Worm (Caenorhabditis elegans) whole organism, L3 larva: Measurements from ENCODE around the gene E02C12.9.
A peak's percentile ranks its signal among the peaks of the same experiment; 100 is the strongest.

Source experiments
- R02D3.7 ChIP-seq: fragments of 150-350 bp; optimal IDR thresholded peaks from 2 replicates; lab custom pipeline; 2014; ENCODE audit warnings: missing biosample characterization, missing genetic modification characterization
- ZK546.5 ChIP-seq: sonication (generic microtip); optimal IDR thresholded peaks from 2 replicates; lab custom pipeline; 2017; ENCODE audit warnings: missing biosample characterization, missing genetic modification characterization
- aly-2 ChIP-seq: fragments of 150-350 bp; optimal IDR thresholded peaks from 2 replicates; lab custom pipeline; 2014; ENCODE audit warnings: missing biosample characterization, missing genetic modification characterization
- ama-1 ChIP-seq: fragments of 150-350 bp; optimal IDR thresholded peaks from 2 replicates; lab custom pipeline; 2018
- ceh-16 ChIP-seq: sonication (generic microtip); optimal IDR thresholded peaks from 2 replicates; lab custom pipeline; 2017; ENCODE audit warnings: missing biosample characterization, missing genetic modification characterization
- ceh-28 ChIP-seq: fragments of 150-350 bp; optimal IDR thresholded peaks from 2 replicates; lab custom pipeline; 2014; ENCODE audit warnings: missing biosample characterization, missing genetic modification reagents, missing genetic modification characterization
- ceh-82 ChIP-seq: fragments of 150-350 bp; optimal IDR thresholded peaks from 2 replicates; lab custom pipeline; 2014; ENCODE audit warnings: missing biosample characterization, missing genetic modification characterization
- ceh-9 ChIP-seq: sonication (generic microtip); optimal IDR thresholded peaks from 2 replicates; lab custom pipeline; 2018; ENCODE audit warnings: missing biosample characterization, missing genetic modification characterization
- daf-12 ChIP-seq: fragments of 150-350 bp; optimal IDR thresholded peaks from 2 replicates; lab custom pipeline; 2014; ENCODE audit warnings: missing biosample characterization, missing genetic modification reagents, missing genetic modification characterization
- egl-27 ChIP-seq: sonication (generic microtip); optimal IDR thresholded peaks from 4 replicates; lab custom pipeline; 2017; ENCODE audit warnings: missing biosample characterization, missing genetic modification reagents, missing genetic modification characterization
- egl-5 ChIP-seq: fragments of 150-350 bp; optimal IDR thresholded peaks from 2 replicates; lab custom pipeline; 2017; ENCODE audit warnings: missing biosample characterization, missing genetic modification reagents, missing genetic modification characterization, inconsistent platforms
- elt-1 ChIP-seq: fragments of 150-350 bp; optimal IDR thresholded peaks from 2 replicates; lab custom pipeline; 2014; ENCODE audit warnings: missing biosample characterization, missing genetic modification characterization
- elt-2 ChIP-seq: sonication (generic microtip); optimal IDR thresholded peaks from 2 replicates; lab custom pipeline; 2016; ENCODE audit warnings: missing genetic modification reagents, mild to moderate bottlenecking, missing genetic modification characterization, missing compliant biosample characterization
- elt-3 ChIP-seq, 3 experiments: fragments of 150-350 bp in 1 of 3; sonication (generic microtip) in 2 of 3; optimal IDR thresholded peaks; 2 replicates in 2 of 3; 4 replicates in 1 of 3; lab custom pipeline; 2014 to 2017; ENCODE audit warnings: missing biosample characterization in 3 of 3, missing genetic modification characterization in 3 of 3
- eor-1 ChIP-seq, 2 experiments: fragments of 150-350 bp; optimal IDR thresholded peaks; 2 replicates each; lab custom pipeline; 2014 to 2018; ENCODE audit warnings: missing biosample characterization in 2 of 2, missing genetic modification characterization in 2 of 2
- fkh-10 ChIP-seq: sonication (generic microtip); optimal IDR thresholded peaks from 2 replicates; lab custom pipeline; 2017; ENCODE audit warnings: missing biosample characterization, missing genetic modification reagents, missing genetic modification characterization
- fkh-2 ChIP-seq: fragments of 150-350 bp; optimal IDR thresholded peaks from 2 replicates; lab custom pipeline; 2014; ENCODE audit warnings: missing biosample characterization, missing genetic modification reagents, missing genetic modification characterization
- fos-1 ChIP-seq: fragments of 150-350 bp; optimal IDR thresholded peaks from 2 replicates; lab custom pipeline; 2014; ENCODE audit warnings: missing biosample characterization, missing genetic modification characterization
- hmg-11 ChIP-seq: sonication (generic microtip); optimal IDR thresholded peaks from 2 replicates; lab custom pipeline; 2016; ENCODE audit warnings: missing genetic modification characterization, missing compliant biosample characterization
- jun-1 ChIP-seq: fragments of 150-350 bp; optimal IDR thresholded peaks from 2 replicates; lab custom pipeline; 2014; ENCODE audit warnings: missing biosample characterization, missing genetic modification reagents, missing genetic modification characterization
- lin-15B ChIP-seq: fragments of 150-350 bp; optimal IDR thresholded peaks from 2 replicates; lab custom pipeline; 2014; ENCODE audit warnings: missing biosample characterization, missing genetic modification characterization
- lin-39 ChIP-seq: fragments of 150-350 bp; optimal IDR thresholded peaks from 2 replicates; lab custom pipeline; 2018; ENCODE audit warnings: missing biosample characterization, missing genetic modification reagents, missing genetic modification characterization
- lsy-12 ChIP-seq: sonication (generic microtip); optimal IDR thresholded peaks from 2 replicates; lab custom pipeline; 2016; ENCODE audit warnings: mild to moderate bottlenecking, missing genetic modification characterization, missing compliant biosample characterization
- mdl-1 ChIP-seq: fragments of 150-350 bp; optimal IDR thresholded peaks from 2 replicates; lab custom pipeline; 2014; ENCODE audit warnings: missing biosample characterization, missing genetic modification characterization
- mml-1 ChIP-seq: fragments of 150-350 bp; sonication (generic microtip); optimal IDR thresholded peaks from 3 replicates; lab custom pipeline; 2014; ENCODE audit warnings: missing biosample characterization, missing genetic modification characterization
- nfya-1 ChIP-seq: sonication (generic microtip); optimal IDR thresholded peaks from 2 replicates; lab custom pipeline; 2017; ENCODE audit warnings: missing genetic modification characterization, mild to moderate bottlenecking, missing compliant biosample characterization, antibody characterized with exemption, moderate library complexity; ENCODE audit not compliant: insufficient read depth
- nhr-11 ChIP-seq: fragments of 150-350 bp; optimal IDR thresholded peaks from 2 replicates; lab custom pipeline; 2014; ENCODE audit warnings: missing biosample characterization, missing genetic modification characterization
- nhr-12 ChIP-seq: fragments of 150-350 bp; optimal IDR thresholded peaks from 2 replicates; lab custom pipeline; 2014; ENCODE audit warnings: missing biosample characterization, missing genetic modification characterization
- nhr-23 ChIP-seq: fragments of 150-350 bp; optimal IDR thresholded peaks from 2 replicates; lab custom pipeline; 2014; ENCODE audit warnings: missing biosample characterization, missing genetic modification reagents, missing genetic modification characterization
- nhr-237 ChIP-seq: fragments of 150-350 bp; optimal IDR thresholded peaks from 2 replicates; lab custom pipeline; 2014; ENCODE audit warnings: missing biosample characterization, missing genetic modification characterization
- nhr-25 ChIP-seq: sonication (generic microtip); optimal IDR thresholded peaks from 2 replicates; lab custom pipeline; 2017; ENCODE audit warnings: missing biosample characterization, missing genetic modification characterization
- nhr-28 ChIP-seq: fragments of 150-350 bp; optimal IDR thresholded peaks from 2 replicates; lab custom pipeline; 2014; ENCODE audit warnings: missing biosample characterization, missing genetic modification characterization
- nhr-43 ChIP-seq: sonication (generic microtip); optimal IDR thresholded peaks from 2 replicates; lab custom pipeline; 2016; ENCODE audit warnings: mild to moderate bottlenecking, missing genetic modification characterization, missing compliant biosample characterization; ENCODE audit not compliant: poor library complexity, severe bottlenecking
- nhr-67 ChIP-seq: fragments of 150-350 bp; optimal IDR thresholded peaks from 2 replicates; lab custom pipeline; 2014; ENCODE audit warnings: missing biosample characterization, missing genetic modification characterization
- nhr-76 ChIP-seq: fragments of 150-350 bp; sonication (generic microtip); optimal IDR thresholded peaks from 5 replicates; lab custom pipeline; 2014; ENCODE audit warnings: missing biosample characterization, missing genetic modification characterization
- nhr-77 ChIP-seq: fragments of 150-350 bp; optimal IDR thresholded peaks from 2 replicates; lab custom pipeline; 2014; ENCODE audit warnings: missing biosample characterization, missing genetic modification characterization
- pha-4 ChIP-seq: fragments of 150-350 bp; optimal IDR thresholded peaks from 2 replicates; lab custom pipeline; 2014; ENCODE audit warnings: missing biosample characterization, missing genetic modification reagents, missing genetic modification characterization
- pqm-1 ChIP-seq: fragments of 150-350 bp; optimal IDR thresholded peaks from 2 replicates; lab custom pipeline; 2017; ENCODE audit warnings: missing biosample characterization, missing genetic modification characterization, inconsistent platforms
- sea-2 ChIP-seq: fragments of 150-350 bp; sonication (generic microtip); optimal IDR thresholded peaks from 4 replicates; lab custom pipeline; 2014; ENCODE audit warnings: missing biosample characterization, missing genetic modification reagents, missing genetic modification characterization
- skn-1 ChIP-seq: fragments of 150-350 bp; optimal IDR thresholded peaks from 2 replicates; lab custom pipeline; 2014; ENCODE audit warnings: missing biosample characterization, missing genetic modification characterization
- snpc-4 ChIP-seq: fragments of 150-350 bp; optimal IDR thresholded peaks from 2 replicates; lab custom pipeline; 2014; ENCODE audit warnings: missing biosample characterization, missing genetic modification characterization
- tbx-2 ChIP-seq: sonication (generic microtip); optimal IDR thresholded peaks from 2 replicates; lab custom pipeline; 2016; ENCODE audit warnings: mild to moderate bottlenecking, missing genetic modification characterization, missing compliant biosample characterization
- unc-39 ChIP-seq: sonication (generic microtip); optimal IDR thresholded peaks from 4 replicates; lab custom pipeline; 2017; ENCODE audit warnings: missing biosample characterization, missing genetic modification characterization
- unc-62 ChIP-seq: fragments of 150-350 bp; sonication (generic microtip); optimal IDR thresholded peaks from 4 replicates; lab custom pipeline; 2014; ENCODE audit warnings: missing biosample characterization, missing genetic modification reagents, missing genetic modification characterization
- zag-1 ChIP-seq: fragments of 150-350 bp; optimal IDR thresholded peaks from 2 replicates; lab custom pipeline; 2014; ENCODE audit warnings: missing biosample characterization, missing genetic modification characterization
- ztf-11 ChIP-seq: fragments of 150-350 bp; optimal IDR thresholded peaks from 2 replicates; lab custom pipeline; 2014; ENCODE audit warnings: missing biosample characterization, missing genetic modification characterization
- ztf-4 ChIP-seq: fragments of 150-350 bp; optimal IDR thresholded peaks from 2 replicates; lab custom pipeline; 2014; ENCODE audit warnings: missing biosample characterization, missing genetic modification characterization

E02C12.9 gene

ce11 chrV:9343629-9344624 is 31.4 kb downstream of the E02C12.9 start, which contains the start of gene tos-1:
Gene tos-1, minus strand, starts transcription at chrV:9344203.
- TF ChIP-seq ceh-82 (tag; lab: Kevin White, UChicago) (peak; percentile 91), R02D3.7 (peak; percentile 93), egl-27 (peak; percentile 75), tbx-2 (tag; lab: Kevin White, UChicago) (peak; percentile 94), ZK546.5 (tag; lab: Kevin White, UChicago) (peak; percentile 47), ceh-28 (tag; lab: Kevin White, UChicago) (peak; percentile 95), nhr-11 (peak; percentile 97), ceh-9 (tag; lab: Kevin White, UChicago) (no peak), nhr-12 (tag; lab: Kevin White, UChicago) (no peak), fos-1 (tag; lab: Kevin White, UChicago) (peak; percentile 92), lin-15B (tag; lab: Kevin White, UChicago) (peak; percentile 86), nhr-43 (peak; percentile 93), fkh-2 (tag; lab: Kevin White, UChicago) (no peak), zag-1 (peak; percentile 64), pha-4 (tag; lab: Kevin White, UChicago) (peak; percentile 98), nhr-28 (tag; lab: Kevin White, UChicago) (peak; percentile 73), nhr-77 (tag; lab: Kevin White, UChicago) (peak; percentile 62), nfya-1 (tag; lab: Kevin White, UChicago) (peak; percentile 90), jun-1 (peak; percentile 98), lin-39 (peak; percentile 90), nhr-67 (tag; lab: Kevin White, UChicago) (no peak), ceh-16 (tag; lab: Kevin White, UChicago) (no peak), eor-1 (tag; optimal IDR thresholded peaks at IDR 0.05; lab: Kevin White, UChicago) (peak; percentile 90 to 100), sea-2 (GFP tag; lab: Kevin White, UChicago) (peak; percentile 90), ama-1 (lab: Kevin White, UChicago) (peak; percentile 100), unc-39 (tag; lab: Kevin White, UChicago) (no peak), elt-3 (tag; optimal IDR thresholded peaks at IDR 0.05; lab: Kevin White, UChicago) (peak; percentile 22 to 95 (median 91)), ztf-11 (tag; lab: Kevin White, UChicago) (peak; percentile 7), unc-62 (GFP tag; lab: Kevin White, UChicago) (peak; percentile 73), mml-1 (peak; percentile 12), hmg-11 (tag; lab: Kevin White, UChicago) (peak; percentile 75), elt-1 (tag; lab: Kevin White, UChicago) (peak; percentile 43), lsy-12 (peak; percentile 99), snpc-4 (tag; lab: Kevin White, UChicago) (peak; percentile 53), pqm-1 (tag; lab: Kevin White, UChicago) (peak; percentile 76), daf-12 (tag; lab: Kevin White, UChicago) (peak; percentile 60), elt-2 (tag; lab: Kevin White, UChicago) (peak; percentile 93), ztf-4 (tag; lab: Kevin White, UChicago) (peak; percentile 86), skn-1 (tag; lab: Kevin White, UChicago) (peak; percentile 93), nhr-237 (tag; lab: Kevin White, UChicago) (no peak), nhr-23 (tag; lab: Kevin White, UChicago) (peak; percentile 97), mdl-1 (tag; lab: Kevin White, UChicago) (peak; percentile 97), nhr-25 (tag; lab: Kevin White, UChicago) (peak; percentile 99), nhr-76 (tag; lab: Kevin White, UChicago) (peak; percentile 76), egl-5 (tag; lab: Kevin White, UChicago) (peak; percentile 96), aly-2 (tag; lab: Kevin White, UChicago) (no peak), fkh-10 (GFP tag; lab: Kevin White, UChicago) (peak; percentile 96)
- TF ChIP-seq, all 47 proteins: peak for 39
